Fruit fly (Drosophila melanogaster) whole organism, embryonic: ENCODE results near the gene Nup153.
A peak's percentile ranks its signal among the peaks of the same experiment; 100 is the strongest.

Source experiments
- Blimp-1 ChIP-seq: fragments of 200-800 bp; sonication (Bioruptor generic); optimal IDR thresholded peaks from 3 replicates; lab custom pipeline; 2018; ENCODE audit warnings: missing biosample characterization, missing genetic modification characterization, mild to moderate bottlenecking, moderate library complexity, missing genetic modification reagents
- CG11504 ChIP-seq: fragments of 200-800 bp; sonication (Bioruptor generic); optimal IDR thresholded peaks from 3 replicates; lab custom pipeline; 2019; ENCODE audit warnings: missing biosample characterization, mild to moderate bottlenecking, missing genetic modification characterization, moderate library complexity
- CG12219 ChIP-seq: fragments of 200-800 bp; sonication (Bioruptor generic); optimal IDR thresholded peaks from 3 replicates; lab custom pipeline; 2018; ENCODE audit warnings: missing biosample characterization, mild to moderate bottlenecking, missing genetic modification characterization
- CG13894 ChIP-seq: fragments of 200-800 bp; sonication (Bioruptor generic); optimal IDR thresholded peaks from 3 replicates; lab custom pipeline; 2018; ENCODE audit warnings: missing biosample characterization, mild to moderate bottlenecking, missing genetic modification characterization, moderate library complexity
- CG14441 ChIP-seq: fragments of 200-800 bp; sonication (Bioruptor generic); IDR thresholded peaks from 2 replicates; pipeline ENCODE4 v1.3.6; 2022; ENCODE audit warnings: missing biosample characterization, missing genetic modification characterization
- CG14965 ChIP-seq: fragments of 200-800 bp; sonication (Bioruptor generic); optimal IDR thresholded peaks from 2 replicates; lab custom pipeline; 2016; ENCODE audit warnings: missing biosample characterization, missing genetic modification characterization, borderline replicate concordance
- CG15696 ChIP-seq: fragments of 200-800 bp; sonication (Bioruptor generic); optimal IDR thresholded peaks from 2 replicates; lab custom pipeline; 2019; ENCODE audit warnings: missing biosample characterization, mild to moderate bottlenecking, missing genetic modification characterization, moderate library complexity
- CG16813 ChIP-seq: fragments of 200-800 bp; sonication (Bioruptor generic); IDR thresholded peaks from 3 replicates; pipeline ENCODE4 v1.3.6; 2022; ENCODE audit warnings: missing biosample characterization, missing genetic modification characterization; ENCODE audit not compliant: partially characterized antibody
- CG17829 ChIP-seq: fragments of 200-800 bp; optimal IDR thresholded peaks from 2 replicates; lab custom pipeline; 2019; ENCODE audit warnings: missing biosample characterization, mild to moderate bottlenecking, missing genetic modification characterization, moderate library complexity
- CG2120 ChIP-seq: fragments of 200-800 bp; sonication (Bioruptor generic); optimal IDR thresholded peaks from 3 replicates; lab custom pipeline; 2016; ENCODE audit warnings: missing biosample characterization, missing genetic modification characterization
- CG2199 ChIP-seq: fragments of 200-800 bp; sonication (Bioruptor generic); IDR thresholded peaks from 3 replicates; pipeline ENCODE4 v1.3.6; 2022; ENCODE audit warnings: missing biosample characterization, missing genetic modification characterization
- CG31365 ChIP-seq: fragments of 200-800 bp; sonication (Bioruptor generic); optimal IDR thresholded peaks from 2 replicates; lab custom pipeline; 2018; ENCODE audit warnings: missing biosample characterization, mild to moderate bottlenecking, missing genetic modification characterization
- CG3281 ChIP-seq: fragments of 200-800 bp; sonication (Bioruptor generic); optimal IDR thresholded peaks from 3 replicates; lab custom pipeline; 2017; ENCODE audit warnings: missing biosample characterization, mild to moderate bottlenecking, missing genetic modification characterization
- CG34376 ChIP-seq: fragments of 200-800 bp; sonication (Bioruptor generic); optimal IDR thresholded peaks from 2 replicates; lab custom pipeline; 2018; ENCODE audit warnings: missing biosample characterization, mild to moderate bottlenecking, missing genetic modification characterization
- CG5245 ChIP-seq: fragments of 200-800 bp; sonication (Bioruptor generic); optimal IDR thresholded peaks from 3 replicates; lab custom pipeline; 2016; ENCODE audit warnings: missing biosample characterization, missing genetic modification characterization
- CG6175 ChIP-seq: fragments of 200-800 bp; sonication (Bioruptor generic); IDR thresholded peaks from 3 replicates; pipeline ENCODE4 v1.3.6; 2022; ENCODE audit warnings: missing biosample characterization, missing genetic modification characterization
- CG7987 ChIP-seq: fragments of 200-800 bp; sonication (Bioruptor generic); optimal IDR thresholded peaks from 2 replicates; lab custom pipeline; 2018; ENCODE audit warnings: missing biosample characterization, mild to moderate bottlenecking, missing genetic modification characterization, moderate library complexity
- CG9932 ChIP-seq: fragments of 200-800 bp; sonication (Bioruptor generic); IDR thresholded peaks from 2 replicates; pipeline ENCODE4 v1.3.6; 2022; ENCODE audit warnings: missing biosample characterization, missing genetic modification characterization
- D ChIP-seq, 2 experiments: fragments of 200-800 bp in 1 of 2; fragments of >200 bp in 1 of 2; sonication (Bioruptor generic) in 1 of 2; optimal IDR thresholded peaks; 2 replicates in 1 of 2; 3 replicates in 1 of 2; lab custom pipeline; 2017; ENCODE audit warnings: mild to moderate bottlenecking in 1 of 2, missing biosample characterization in 1 of 2, missing genetic modification characterization in 1 of 2, missing genetic modification reagents in 1 of 2
- E2f1 ChIP-seq: fragments of 200-800 bp; sonication (Bioruptor generic); IDR thresholded peaks from 2 replicates; pipeline ENCODE4 v1.3.6; 2022; ENCODE audit warnings: missing biosample characterization, missing genetic modification characterization
- Ets97D ChIP-seq: fragments of 200-800 bp; sonication (Bioruptor generic); optimal IDR thresholded peaks from 3 replicates; lab custom pipeline; 2016; ENCODE audit warnings: missing biosample characterization, missing genetic modification characterization
- Fer1 ChIP-seq: fragments of 200-800 bp; sonication (Bioruptor generic); optimal IDR thresholded peaks from 2 replicates; lab custom pipeline; 2017; ENCODE audit warnings: missing biosample characterization, mild to moderate bottlenecking, missing genetic modification characterization
- HLH3B ChIP-seq: fragments of 200-800 bp; sonication (Bioruptor generic); IDR thresholded peaks from 2 replicates; pipeline ENCODE4 v1.3.6; 2022; ENCODE audit warnings: missing biosample characterization, missing genetic modification characterization
- HLHmδ ChIP-seq: fragments of 200-800 bp; sonication (Bioruptor generic); optimal IDR thresholded peaks from 2 replicates; lab custom pipeline; 2018; ENCODE audit warnings: missing biosample characterization, mild to moderate bottlenecking, missing genetic modification characterization, moderate library complexity
- HmgZ ChIP-seq: fragments of 200-800 bp; sonication (Bioruptor generic); optimal IDR thresholded peaks from 2 replicates; lab custom pipeline; 2018; ENCODE audit warnings: missing biosample characterization, mild to moderate bottlenecking, missing genetic modification characterization
- Hr78 ChIP-seq, 2 experiments: fragments of 200-800 bp in 1 of 2; fragments of >200 bp in 1 of 2; sonication (Bioruptor generic) in 1 of 2; optimal IDR thresholded peaks; 2 replicates each; lab custom pipeline; 2017 to 2019; ENCODE audit warnings: missing biosample characterization in 2 of 2, missing genetic modification characterization in 2 of 2, mild to moderate bottlenecking in 1 of 2, moderate library complexity in 1 of 2
- Rfx ChIP-seq: fragments of 200-800 bp; sonication (Bioruptor generic); IDR thresholded peaks from 2 replicates; pipeline ENCODE4 v1.3.6; 2022; ENCODE audit warnings: missing biosample characterization, missing genetic modification characterization
- Sry-δ ChIP-seq: fragments of 200-800 bp; sonication (Bioruptor generic); optimal IDR thresholded peaks from 2 replicates; lab custom pipeline; 2016; ENCODE audit warnings: missing biosample characterization, missing genetic modification characterization
- Stat92E ChIP-seq, 3 experiments: fragments of >200 bp in 2 of 3; fragments of 200-800 bp in 1 of 3; sonication (Bioruptor generic) in 1 of 3; optimal IDR thresholded peaks; 2 replicates each; lab custom pipeline; 2017 to 2019; ENCODE audit warnings: missing biosample characterization in 3 of 3, missing genetic modification characterization in 3 of 3, mild to moderate bottlenecking in 1 of 3, moderate library complexity in 1 of 3
- Trl ChIP-seq, 3 experiments: fragments of >200 bp in 2 of 3; fragments of 200-800 bp in 1 of 3; sonication (Bioruptor generic) in 1 of 3; optimal IDR thresholded peaks; 2 replicates in 1 of 3; 3 replicates in 2 of 3; lab custom pipeline; 2016 to 2017; ENCODE audit warnings: missing biosample characterization in 1 of 3, missing genetic modification characterization in 1 of 3
- Xrp1 ChIP-seq: fragments of 200-800 bp; sonication (Bioruptor generic); IDR thresholded peaks from 2 replicates; pipeline ENCODE4 v1.3.6; 2022; ENCODE audit warnings: missing biosample characterization, missing genetic modification characterization
- cad ChIP-seq: fragments of >200 bp; optimal IDR thresholded peaks from 2 replicates; lab custom pipeline; 2017; ENCODE audit warnings: missing biosample characterization, missing genetic modification characterization
- cato ChIP-seq: fragments of 200-800 bp; sonication (Bioruptor generic); optimal IDR thresholded peaks from 2 replicates; lab custom pipeline; 2016; ENCODE audit warnings: missing biosample characterization, missing genetic modification characterization, borderline replicate concordance
- disco-r ChIP-seq: fragments of 200-800 bp; sonication (Bioruptor generic); optimal IDR thresholded peaks from 2 replicates; lab custom pipeline; 2016; ENCODE audit warnings: missing biosample characterization, missing genetic modification characterization
- dmrt99B ChIP-seq: fragments of 200-800 bp; sonication (Bioruptor generic); optimal IDR thresholded peaks from 2 replicates; lab custom pipeline; 2018; ENCODE audit warnings: missing biosample characterization, mild to moderate bottlenecking, missing genetic modification characterization, moderate library complexity
- fru ChIP-seq: fragments of >200 bp; optimal IDR thresholded peaks from 2 replicates; lab custom pipeline; 2017
- gro ChIP-seq: fragments of 200-800 bp; sonication (Bioruptor generic); optimal IDR thresholded peaks from 2 replicates; lab custom pipeline; 2016; ENCODE audit warnings: missing biosample characterization, missing genetic modification characterization
- hkb ChIP-seq, 2 experiments: fragments of 200-800 bp in 1 of 2; fragments of >200 bp in 1 of 2; sonication (Bioruptor generic) in 1 of 2; IDR thresholded peaks in 1 of 2; optimal IDR thresholded peaks in 1 of 2; 2 replicates each; pipeline versions ENCODE4 v1.3.6 to Lab custom; 2017 to 2022; ENCODE audit warnings: missing biosample characterization in 1 of 2, missing genetic modification characterization in 1 of 2
- ind ChIP-seq: fragments of 200-800 bp; sonication (Bioruptor generic); optimal IDR thresholded peaks from 3 replicates; lab custom pipeline; 2016; ENCODE audit warnings: missing biosample characterization, missing genetic modification characterization
- inv ChIP-seq: fragments of 200-800 bp; sonication (Bioruptor generic); IDR thresholded peaks from 2 replicates; pipeline ENCODE4 v1.3.6; 2022; ENCODE audit warnings: missing biosample characterization, missing genetic modification characterization; ENCODE audit not compliant: partially characterized antibody
- p53 ChIP-seq: fragments of 200-800 bp; sonication (Bioruptor generic); optimal IDR thresholded peaks from 2 replicates; lab custom pipeline; 2016; ENCODE audit warnings: missing biosample characterization, missing genetic modification characterization
- sc ChIP-seq, 3 experiments: fragments of >200 bp in 2 of 3; fragments of 200-800 bp in 1 of 3; sonication (Bioruptor generic) in 1 of 3; optimal IDR thresholded peaks; 2 replicates in 2 of 3; 3 replicates in 1 of 3; lab custom pipeline; 2017; ENCODE audit warnings: mild to moderate bottlenecking in 1 of 3, missing biosample characterization in 1 of 3, missing genetic modification characterization in 1 of 3, missing genetic modification reagents in 1 of 3
- schlank ChIP-seq: fragments of 200-800 bp; sonication (Bioruptor generic); optimal IDR thresholded peaks from 2 replicates; lab custom pipeline; 2018; ENCODE audit warnings: missing biosample characterization, mild to moderate bottlenecking, missing genetic modification characterization
- tio ChIP-seq: fragments of 200-800 bp; sonication (Bioruptor generic); optimal IDR thresholded peaks from 2 replicates; lab custom pipeline; 2017; ENCODE audit warnings: missing biosample characterization, missing genetic modification characterization, inconsistent platforms
- tll ChIP-seq, 2 experiments: fragments of 200-800 bp in 1 of 2; fragments of >200 bp in 1 of 2; sonication (Bioruptor generic) in 1 of 2; optimal IDR thresholded peaks; 2 replicates each; lab custom pipeline; 2017 to 2019; ENCODE audit warnings: missing biosample characterization in 2 of 2, missing genetic modification characterization in 2 of 2, mild to moderate bottlenecking in 1 of 2, moderate library complexity in 1 of 2
- trem ChIP-seq: fragments of 200-800 bp; optimal IDR thresholded peaks from 3 replicates; lab custom pipeline; 2019; ENCODE audit warnings: missing biosample characterization, mild to moderate bottlenecking, missing genetic modification characterization, moderate library complexity
- twi ChIP-seq: fragments of 200-800 bp; optimal IDR thresholded peaks from 2 replicates; lab custom pipeline; 2019; ENCODE audit warnings: missing biosample characterization, mild to moderate bottlenecking, missing genetic modification characterization, moderate library complexity

The Nup153 gene

dm6 chrX:16655724-16656235, 56.7 kb downstream of the Nup153 start (continued):
- TF ChIP-seq D (optimal IDR thresholded peaks at IDR 0.05; lab: Kevin White, UChicago) (no peak), D (GFP tag; optimal IDR thresholded peaks at IDR 0.05; lab: Kevin White, UChicago) (peak; percentile 11), disco-r (no peak), CG31365 (tag; lab: Kevin White, UChicago) (peak; percentile 86), Stat92E (GFP tag; optimal IDR thresholded peaks at IDR 0.05; lab: Kevin White, UChicago) (peak in 1 of 3 experiments; percentile 11), HmgZ (tag; lab: Kevin White, UChicago) (peak; percentile 57), gro (peak; percentile 34), E2f1 (no peak), CG6175 (GFP tag; lab: Robert Waterston, UW) (no peak), sc (optimal IDR thresholded peaks at IDR 0.05; lab: Kevin White, UChicago) (no peak), sc (GFP tag; optimal IDR thresholded peaks at IDR 0.05; lab: Kevin White, UChicago) (no peak), CG2120 (GFP tag; lab: Kevin White, UChicago) (peak; percentile 23), tio (GFP tag; lab: Kevin White, UChicago) (no peak), CG16813 (GFP tag; lab: Robert Waterston, UW) (no peak), twi (peak; percentile 80), HLH3B (GFP tag; lab: Robert Waterston, UW) (no peak; the same call in 1 of the 2 replicates), cato (no peak), CG34376 (GFP tag; lab: Kevin White, UChicago) (peak; percentile 83), tll (GFP tag; optimal IDR thresholded peaks at IDR 0.05; lab: Kevin White, UChicago) (peak in 1 of 2 experiments; percentile 61), p53 (GFP tag; lab: Kevin White, UChicago) (no peak), CG3281 (no peak), ind (no peak), Fer1 (GFP tag; lab: Kevin White, UChicago) (peak; percentile 45), trem (tag; lab: Kevin White, UChicago) (peak; percentile 16), CG14965 (GFP tag; lab: Kevin White, UChicago) (no peak), fru (no peak), CG13894 (peak; percentile 67), Blimp-1 (GFP tag; lab: Kevin White, UChicago) (peak; percentile 11), schlank (tag; lab: Kevin White, UChicago) (no peak), Ets97D (GFP tag; lab: Kevin White, UChicago) (no peak), CG2199 (peak; percentile 57; the same call in 2 of the 3 replicates), inv (GFP tag; lab: Robert Waterston, UW) (no peak), CG17829 (tag; lab: Kevin White, UChicago) (peak; percentile 53), CG14441 (GFP tag; lab: Robert Waterston, UW) (no peak), cad (GFP tag; lab: Kevin White, UChicago) (no peak), CG7987 (peak; percentile 59), CG5245 (GFP tag; lab: Kevin White, UChicago) (no peak), CG11504 (tag; lab: Kevin White, UChicago) (peak; percentile 99), Sry-δ (GFP tag; lab: Kevin White, UChicago) (no peak), Trl (optimal IDR thresholded peaks at IDR 0.05; lab: Kevin White, UChicago) (peak in 1 of 2 experiments; percentile 57), Trl (GFP tag; optimal IDR thresholded peaks at IDR 0.05; lab: Kevin White, UChicago) (no peak), HLHmδ (peak; percentile 17), Hr78 (GFP tag; optimal IDR thresholded peaks at IDR 0.05; lab: Kevin White, UChicago) (no peak), CG12219 (GFP tag; lab: Kevin White, UChicago) (peak; percentile 41), CG15696 (peak; percentile 16), dmrt99B (tag; lab: Kevin White, UChicago) (no peak), Xrp1 (GFP tag; lab: Robert Waterston, UW) (0 out of 2 replicates have a peak, but pooled peaks have one; percentile 22), CG9932 (GFP tag; lab: Robert Waterston, UW) (no peak), Rfx (GFP tag; lab: Robert Waterston, UW) (peak; percentile 21; the same call in 1 of the 2 replicates), hkb (optimal IDR thresholded peaks at IDR 0.05; lab: Kevin White, UChicago) (no peak), hkb (GFP tag; IDR thresholded peaks at IDR 0.05; lab: Robert Waterston, UW) (no peak)
